Worm (Caenorhabditis elegans): Measurements from ENCODE around the gene F10E7.11.

F10E7.11 gene

ce11 chrII:7122661-7123418 lies at the start of gene F10E7.11:
Gene F10E7.11, minus strand, starts transcription at chrII:7122892.
- TF ChIP-seq flt-1 (GFP tag; IDR thresholded peaks at IDR 0.05) (no peak), ztf-23 (GFP tag; IDR thresholded peaks at IDR 0.05) (no peak), cog-1 (tag; optimal IDR thresholded peaks at IDR 0.05) (no peak), ref-1 (GFP tag; conservative IDR thresholded peaks at IDR 0.05) (no peak), tab-1 (GFP tag; IDR thresholded peaks at IDR 0.05) (no peak), T22C8.4 (GFP tag; IDR thresholded peaks at IDR 0.05) (no peak), ztf-29 (GFP tag; IDR thresholded peaks at IDR 0.05) (no peak), med-1 (GFP tag; optimal IDR thresholded peaks at IDR 0.05; ENCODE audit: insufficient read depth) (no peak), klf-2 (GFP tag; conservative IDR thresholded peaks at IDR 0.05) (no peak)

ce11 chrII:7171305-7171998 lies 48.8 kb upstream of the F10E7.11 start, which contains the start of gene dyf-13:
Gene dyf-13, minus strand, starts transcription at chrII:7171355.
- TF ChIP-seq T22C8.4 (GFP tag; IDR thresholded peaks at IDR 0.05) = no peak
- TF ChIP-seq cog-1 (tag; optimal IDR thresholded peaks at IDR 0.05) = no peak
- TF ChIP-seq ref-1 (GFP tag; conservative IDR thresholded peaks at IDR 0.05) = no peak
- TF ChIP-seq ztf-29 (GFP tag; IDR thresholded peaks at IDR 0.05) = no peak
- TF ChIP-seq tab-1 (GFP tag; IDR thresholded peaks at IDR 0.05) = no peak

ce11 chrII:7168712-7169111 lies 46.0 kb upstream of the F10E7.11 start, which contains the start of gene col-36:
Gene col-36, minus strand, starts transcription at chrII:7168812.
- TF ChIP-seq tab-1 (GFP tag; IDR thresholded peaks at IDR 0.05) = no peak
- TF ChIP-seq med-1 (GFP tag; optimal IDR thresholded peaks at IDR 0.05; ENCODE audit: insufficient read depth) = no peak
- no peak for TF ChIP-seq T22C8.4 (GFP tag; IDR thresholded peaks at IDR 0.05)

- TF ChIP-seq flt-1 (GFP tag; IDR thresholded peaks at IDR 0.05) (no peak), T22C8.4 (GFP tag; IDR thresholded peaks at IDR 0.05) (no peak), tab-1 (GFP tag; IDR thresholded peaks at IDR 0.05) (no peak), cog-1 (tag; optimal IDR thresholded peaks at IDR 0.05) (no peak), med-1 (GFP tag; optimal IDR thresholded peaks at IDR 0.05; ENCODE audit: insufficient read depth) (no peak), klf-2 (GFP tag; conservative IDR thresholded peaks at IDR 0.05) (no peak), ref-1 (GFP tag; conservative IDR thresholded peaks at IDR 0.05) (no peak), ztf-29 (GFP tag; IDR thresholded peaks at IDR 0.05) (no peak), ztf-23 (GFP tag; IDR thresholded peaks at IDR 0.05) (no peak)
Measured at ce11 chrII:7166768-7167167, 44.1 kb upstream of the F10E7.11 start.

ce11 chrII:7165749-7166148 lies 43.1 kb upstream of the F10E7.11 start, which contains the start of gene mfsd-13.2:
Gene mfsd-13.2, minus strand, starts transcription at chrII:7165849.
- TF ChIP-seq ztf-29 (GFP tag; IDR thresholded peaks at IDR 0.05) (no peak), ref-1 (GFP tag; conservative IDR thresholded peaks at IDR 0.05) (no peak), ztf-23 (GFP tag; IDR thresholded peaks at IDR 0.05) (no peak), med-1 (GFP tag; optimal IDR thresholded peaks at IDR 0.05; ENCODE audit: insufficient read depth) (no peak), cog-1 (tag; optimal IDR thresholded peaks at IDR 0.05) (no peak), klf-2 (GFP tag; conservative IDR thresholded peaks at IDR 0.05) (no peak), flt-1 (GFP tag; IDR thresholded peaks at IDR 0.05) (no peak), T22C8.4 (GFP tag; IDR thresholded peaks at IDR 0.05) (no peak), tab-1 (GFP tag; IDR thresholded peaks at IDR 0.05) (no peak)

- TF ChIP-seq klf-2 (GFP tag; conservative IDR thresholded peaks at IDR 0.05) (no peak), tab-1 (GFP tag; IDR thresholded peaks at IDR 0.05) (no peak), flt-1 (GFP tag; IDR thresholded peaks at IDR 0.05) (no peak)
Measured at ce11 chrII:7161512-7161911, 38.8 kb upstream of the F10E7.11 start, which contains the start of gene C27H5.12. Gene C27H5.12, minus strand, starts transcription at chrII:7161612.

- TF ChIP-seq klf-2 (GFP tag; conservative IDR thresholded peaks at IDR 0.05) (no peak), flt-1 (GFP tag; IDR thresholded peaks at IDR 0.05) (no peak), T22C8.4 (GFP tag; IDR thresholded peaks at IDR 0.05) (no peak), cog-1 (tag; optimal IDR thresholded peaks at IDR 0.05) (no peak), ref-1 (GFP tag; conservative IDR thresholded peaks at IDR 0.05) (no peak), ztf-29 (GFP tag; IDR thresholded peaks at IDR 0.05) (no peak), med-1 (GFP tag; optimal IDR thresholded peaks at IDR 0.05; ENCODE audit: insufficient read depth) (no peak), tab-1 (GFP tag; IDR thresholded peaks at IDR 0.05) (no peak), ztf-23 (GFP tag; IDR thresholded peaks at IDR 0.05) (no peak)
Measured at ce11 chrII:7157415-7157814, 34.7 kb upstream of the F10E7.11 start.

- TF ChIP-seq cog-1 (tag; optimal IDR thresholded peaks at IDR 0.05) (no peak), ref-1 (GFP tag; conservative IDR thresholded peaks at IDR 0.05) (no peak), med-1 (GFP tag; optimal IDR thresholded peaks at IDR 0.05; ENCODE audit: insufficient read depth) (no peak), ztf-29 (GFP tag; IDR thresholded peaks at IDR 0.05) (no peak), ztf-23 (GFP tag; IDR thresholded peaks at IDR 0.05) (no peak), tab-1 (GFP tag; IDR thresholded peaks at IDR 0.05) (no peak), klf-2 (GFP tag; conservative IDR thresholded peaks at IDR 0.05) (no peak), flt-1 (GFP tag; IDR thresholded peaks at IDR 0.05) (no peak), T22C8.4 (GFP tag; IDR thresholded peaks at IDR 0.05) (no peak)
Measured at ce11 chrII:7155392-7155791, 32.7 kb upstream of the F10E7.11 start, which contains the start of gene C27H5.2. Gene C27H5.2, plus strand, starts transcription at chrII:7155581.

ce11 chrII:7154711-7155110 lies 32.0 kb upstream of the F10E7.11 start:
- no peak for TF ChIP-seq ztf-29 (GFP tag; IDR thresholded peaks at IDR 0.05)
- no peak for TF ChIP-seq ztf-23 (GFP tag; IDR thresholded peaks at IDR 0.05)
- no peak for TF ChIP-seq med-1 (GFP tag; optimal IDR thresholded peaks at IDR 0.05; ENCODE audit: insufficient read depth)
- TF ChIP-seq tab-1 (GFP tag; IDR thresholded peaks at IDR 0.05) = no peak
- TF ChIP-seq ref-1 (GFP tag; conservative IDR thresholded peaks at IDR 0.05) = no peak
- TF ChIP-seq T22C8.4 (GFP tag; IDR thresholded peaks at IDR 0.05) = no peak
- TF ChIP-seq klf-2 (GFP tag; conservative IDR thresholded peaks at IDR 0.05) = no peak
- TF ChIP-seq cog-1 (tag; optimal IDR thresholded peaks at IDR 0.05) = no peak
- TF ChIP-seq flt-1 (GFP tag; IDR thresholded peaks at IDR 0.05) = no peak

Measured in whole organism, midembryonic.